Worm (Caenorhabditis elegans) whole organism, L4 larva: Measurements from ENCODE around the gene C06A12.8.

Experiments used
- F49E8.2 ChIP-seq: sonication (generic microtip); optimal IDR thresholded peaks from 2 replicates; lab custom pipeline; 2016; ENCODE audit warnings: missing compliant biosample characterization, mild to moderate bottlenecking, missing genetic modification characterization, borderline replicate concordance
- T20F7.1 ChIP-seq: fragments of 200-800 bp; sonication (Bioruptor generic); optimal IDR thresholded peaks from 2 replicates; lab custom pipeline; 2018; ENCODE audit warnings: mild to moderate bottlenecking, missing genetic modification characterization, missing compliant biosample characterization
- aly-2 ChIP-seq: sonication (generic microtip); optimal IDR thresholded peaks from 2 replicates; lab custom pipeline; 2018; ENCODE audit warnings: missing biosample characterization, missing genetic modification characterization
- ama-1 ChIP-seq: fragments of 150-350 bp; optimal IDR thresholded peaks from 2 replicates; lab custom pipeline; 2014; ENCODE audit warnings: inconsistent platforms, mixed read lengths
- attf-4 ChIP-seq: sonication (generic microtip); optimal IDR thresholded peaks from 3 replicates; lab custom pipeline; 2017; ENCODE audit warnings: missing biosample characterization, missing genetic modification characterization
- ceh-32 ChIP-seq: sonication (generic microtip); optimal IDR thresholded peaks from 2 replicates; lab custom pipeline; 2016; ENCODE audit warnings: mild to moderate bottlenecking, missing genetic modification characterization, missing compliant biosample characterization; ENCODE audit not compliant: poor library complexity
- lin-13 ChIP-seq: fragments of 150-350 bp; optimal IDR thresholded peaks from 2 replicates; lab custom pipeline; 2014; ENCODE audit warnings: missing biosample characterization, missing genetic modification reagents, missing genetic modification characterization
- madf-5 ChIP-seq, 2 experiments: fragments of 200-800 bp; sonication (Bioruptor generic); IDR thresholded peaks; 2 replicates each; pipeline ENCODE4 v1.3.6; 2022; ENCODE audit warnings: missing compliant biosample characterization in 2 of 2, missing genetic modification characterization in 2 of 2
- nhr-111 ChIP-seq: fragments of 200-800 bp; sonication (Bioruptor generic); optimal IDR thresholded peaks from 2 replicates; lab custom pipeline; 2018; ENCODE audit warnings: mild to moderate bottlenecking, missing genetic modification characterization, missing compliant biosample characterization
- pha-4 ChIP-seq, 2 experiments: fragments of 150-350 bp in 1 of 2; fragments of 200-800 bp in 1 of 2; sonication (Bioruptor generic) in 1 of 2; IDR thresholded peaks in 1 of 2; optimal IDR thresholded peaks in 1 of 2; 2 replicates each; pipeline versions ENCODE4 v1.3.6 to Lab custom; 2014 to 2022; ENCODE audit warnings: missing genetic modification characterization in 2 of 2, missing genetic modification reagents in 2 of 2, missing biosample characterization in 1 of 2, missing compliant biosample characterization in 1 of 2
- pqm-1 ChIP-seq: sonication (generic microtip); optimal IDR thresholded peaks from 2 replicates; lab custom pipeline; 2017; ENCODE audit warnings: missing biosample characterization, missing genetic modification characterization
- unc-39 ChIP-seq: sonication (generic microtip); optimal IDR thresholded peaks from 2 replicates; lab custom pipeline; 2017; ENCODE audit warnings: missing biosample characterization, missing genetic modification characterization
- unc-62 ChIP-seq, 3 experiments: fragments of 150-350 bp in 1 of 3; sonication (generic microtip); optimal IDR thresholded peaks in 2 of 3; peaks in 1 of 3; 1 replicate in 1 of 3; 2 replicates in 2 of 3; lab custom pipeline; 2014 to 2017; ENCODE audit warnings: missing biosample characterization in 3 of 3, missing genetic modification characterization in 3 of 3, missing genetic modification reagents in 3 of 3, missing genotype in 1 of 3

- TF ChIP-seq pqm-1 (tag; lab: Kevin White, UChicago) (no peak), ceh-32 (tag; lab: Kevin White, UChicago) (no peak), madf-5 (GFP tag; IDR thresholded peaks at IDR 0.05; lab: Robert Waterston, UW) (no peak), unc-62 (GFP tag; optimal IDR thresholded peaks at IDR 0.05 in 1 of 2; lab: Kevin White, UChicago) (no peak), unc-62 (tag; optimal IDR thresholded peaks at IDR 0.05; lab: Kevin White, UChicago) (no peak), lin-13 (no peak), attf-4 (tag; lab: Kevin White, UChicago) (no peak), aly-2 (tag; lab: Kevin White, UChicago) (no peak), unc-39 (tag; lab: Kevin White, UChicago) (no peak), T20F7.1 (GFP tag; lab: Kevin White, UChicago) (no peak), nhr-111 (GFP tag; lab: Kevin White, UChicago) (no peak), pha-4 (GFP tag; IDR thresholded peaks at IDR 0.05; lab: Robert Waterston, UW) (no peak), pha-4 (tag; optimal IDR thresholded peaks at IDR 0.05; lab: Kevin White, UChicago) (no peak), ama-1 (no peak), F49E8.2 (tag; lab: Kevin White, UChicago) (no peak)
Measured at ce11 chrIV:17427423-17427822, 9.7 kb upstream of the C06A12.8 start, which contains the start of gene C06A12.3.
